Fruit fly (Drosophila melanogaster) whole organism, wandering third instar larva: ENCODE data around the gene Cht5.

Source experiments
- Abd-B ChIP-seq: fragments of >200 bp; optimal IDR thresholded peaks from 2 replicates; lab custom pipeline; 2017; ENCODE audit warnings: missing biosample characterization, missing genetic modification characterization
- CG32264 ChIP-seq: fragments of 200-800 bp; sonication (Bioruptor generic); optimal IDR thresholded peaks from 2 replicates; lab custom pipeline; 2016; ENCODE audit warnings: missing biosample characterization, missing genetic modification characterization
- CG9705 ChIP-seq: fragments of 200-800 bp; sonication (Bioruptor generic); optimal IDR thresholded peaks from 2 replicates; lab custom pipeline; 2018; ENCODE audit warnings: missing biosample characterization, mild to moderate bottlenecking, missing genetic modification characterization
- CrebA ChIP-seq: fragments of 200-800 bp; sonication (Bioruptor generic); optimal IDR thresholded peaks from 2 replicates; lab custom pipeline; 2016; ENCODE audit warnings: missing biosample characterization, mild to moderate bottlenecking, missing genetic modification characterization, borderline replicate concordance
- Dfd ChIP-seq: fragments of >200 bp; optimal IDR thresholded peaks from 2 replicates; lab custom pipeline; 2017; ENCODE audit warnings: missing biosample characterization, missing genetic modification characterization
- Dif ChIP-seq: fragments of 200-275, 200-300 bp; sonication (Bioruptor generic); optimal IDR thresholded peaks from 2 replicates; lab custom pipeline; 2018; ENCODE audit warnings: missing biosample characterization, missing genetic modification characterization; ENCODE audit not compliant: partially characterized antibody
- GATAd ChIP-seq: sonication (Bioruptor generic); optimal IDR thresholded peaks from 2 replicates; lab custom pipeline; 2016; ENCODE audit warnings: missing biosample characterization, missing genetic modification characterization
- HLH106 ChIP-seq: fragments of 200-800 bp; optimal IDR thresholded peaks from 3 replicates; lab custom pipeline; 2019; ENCODE audit warnings: missing biosample characterization, mild to moderate bottlenecking, missing genetic modification characterization, moderate library complexity
- Hnf4 ChIP-seq: fragments of 200-800 bp; sonication (Bioruptor generic); optimal IDR thresholded peaks from 2 replicates; lab custom pipeline; 2016; ENCODE audit warnings: missing biosample characterization, mild to moderate bottlenecking, missing genetic modification characterization
- Hr78 ChIP-seq: fragments of >200 bp; optimal IDR thresholded peaks from 2 replicates; lab custom pipeline; 2017; ENCODE audit warnings: missing biosample characterization, missing genetic modification characterization
- Hr83 ChIP-seq: fragments of 200-300 bp; sonication (Bioruptor generic); optimal IDR thresholded peaks from 2 replicates; lab custom pipeline; 2016; ENCODE audit warnings: missing biosample characterization, mild to moderate bottlenecking, missing genetic modification characterization, moderate library complexity; ENCODE audit not compliant: poor library complexity, severe bottlenecking
- Jra ChIP-seq: sonication (Bioruptor generic); optimal IDR thresholded peaks from 2 replicates; lab custom pipeline; 2016; ENCODE audit warnings: missing biosample characterization, missing genetic modification characterization
- Mio ChIP-seq: sonication (Bioruptor generic); optimal IDR thresholded peaks from 2 replicates; lab custom pipeline; 2016; ENCODE audit warnings: missing biosample characterization, missing genetic modification characterization
- Myc ChIP-seq: fragments of >200 bp; optimal IDR thresholded peaks from 2 replicates; lab custom pipeline; 2017
- N ChIP-seq: fragments of >200 bp; optimal IDR thresholded peaks from 2 replicates; lab custom pipeline; 2018; ENCODE audit warnings: missing biosample characterization, missing external identifiers, missing genetic modification characterization
- OdsH ChIP-seq: fragments of 200-800 bp; sonication (Bioruptor generic); optimal IDR thresholded peaks from 2 replicates; lab custom pipeline; 2016; ENCODE audit warnings: missing biosample characterization, mild to moderate bottlenecking, missing genetic modification characterization
- Rel ChIP-seq, 2 experiments: fragments of 200-800 bp; sonication (Bioruptor generic) in 1 of 2; optimal IDR thresholded peaks; 2 replicates in 1 of 2; 3 replicates in 1 of 2; lab custom pipeline; 2016 to 2019; ENCODE audit warnings: mild to moderate bottlenecking in 2 of 2, missing biosample characterization in 2 of 2, missing genetic modification characterization in 2 of 2, moderate library complexity in 1 of 2
- Sp1 ChIP-seq: fragments of 200-800 bp; sonication (Bioruptor generic); optimal IDR thresholded peaks from 3 replicates; lab custom pipeline; 2019; ENCODE audit warnings: missing biosample characterization, mild to moderate bottlenecking, missing genetic modification characterization, moderate library complexity
- Vsx2 ChIP-seq: fragments of 200-300, 225-300 bp; sonication (Bioruptor generic); optimal IDR thresholded peaks from 2 replicates; lab custom pipeline; 2018; ENCODE audit warnings: missing biosample characterization, missing genetic modification characterization; ENCODE audit not compliant: partially characterized antibody
- br ChIP-seq: fragments of 200-800 bp; sonication (Bioruptor generic); optimal IDR thresholded peaks from 2 replicates; lab custom pipeline; 2016; ENCODE audit warnings: missing biosample characterization, missing genetic modification characterization
- brk ChIP-seq: fragments of 200-800 bp; sonication (Bioruptor generic); optimal IDR thresholded peaks from 2 replicates; lab custom pipeline; 2016; ENCODE audit warnings: missing biosample characterization, mild to moderate bottlenecking, missing genetic modification characterization
- dl ChIP-seq, 2 experiments: fragments of 175-275, 200-275 bp in 1 of 2; fragments of 200-275 bp in 1 of 2; sonication (Bioruptor generic); optimal IDR thresholded peaks; lab custom pipeline; 2018; ENCODE audit warnings: mild to moderate bottlenecking in 2 of 2, missing biosample characterization in 2 of 2, missing genetic modification characterization in 2 of 2, moderate library complexity in 2 of 2; ENCODE audit not compliant: partially characterized antibody in 2 of 2, insufficient read depth in 1 of 2
- dmrt93B ChIP-seq: fragments of 200-800 bp; sonication (Bioruptor generic); optimal IDR thresholded peaks from 2 replicates; lab custom pipeline; 2018; ENCODE audit warnings: missing biosample characterization, mild to moderate bottlenecking, missing genetic modification characterization
- dsf ChIP-seq: sonication (Bioruptor generic); optimal IDR thresholded peaks from 2 replicates; lab custom pipeline; 2016; ENCODE audit warnings: missing biosample characterization, missing genetic modification characterization, borderline replicate concordance
- ey ChIP-seq: fragments of 200-800 bp; sonication (Bioruptor generic); optimal IDR thresholded peaks from 2 replicates; lab custom pipeline; 2016; ENCODE audit warnings: missing biosample characterization, missing genetic modification characterization
- foxo ChIP-seq, 2 experiments: fragments of 200-800 bp; sonication (Bioruptor generic); optimal IDR thresholded peaks; 2 replicates in 1 of 2; 3 replicates in 1 of 2; lab custom pipeline; 2016 to 2017; ENCODE audit warnings: missing biosample characterization in 2 of 2, missing genetic modification characterization in 2 of 2
- fru ChIP-seq: fragments of 200-800 bp; sonication (Bioruptor generic); optimal IDR thresholded peaks from 3 replicates; lab custom pipeline; 2016; ENCODE audit warnings: missing biosample characterization, mild to moderate bottlenecking, missing genetic modification characterization
- h ChIP-seq: fragments of 200-800 bp; sonication (Bioruptor generic); optimal IDR thresholded peaks from 3 replicates; lab custom pipeline; 2016; ENCODE audit warnings: missing biosample characterization, mild to moderate bottlenecking, missing genetic modification characterization
- jim ChIP-seq: fragments of 175-275, 200-325 bp; sonication (Bioruptor generic); optimal IDR thresholded peaks from 2 replicates; lab custom pipeline; 2016; ENCODE audit warnings: missing biosample characterization, mild to moderate bottlenecking, missing genetic modification characterization
- lola ChIP-seq: fragments of >200 bp; optimal IDR thresholded peaks from 2 replicates; lab custom pipeline; 2017; ENCODE audit warnings: missing biosample characterization, missing genetic modification characterization
- pan ChIP-seq: fragments of >200 bp; optimal IDR thresholded peaks from 2 replicates; lab custom pipeline; 2017
- rgr ChIP-seq: fragments of 200-800 bp; sonication (Bioruptor generic); optimal IDR thresholded peaks from 3 replicates; lab custom pipeline; 2016; ENCODE audit warnings: missing biosample characterization, mild to moderate bottlenecking, missing genetic modification characterization
- sage ChIP-seq: fragments of 200-800 bp; sonication (Bioruptor generic); optimal IDR thresholded peaks from 2 replicates; lab custom pipeline; 2016; ENCODE audit warnings: missing biosample characterization, mild to moderate bottlenecking, missing genetic modification characterization
- sv ChIP-seq: fragments of 200-800 bp; sonication (Bioruptor generic); optimal IDR thresholded peaks from 3 replicates; lab custom pipeline; 2016; ENCODE audit warnings: missing biosample characterization, missing genetic modification characterization
- tai ChIP-seq: sonication (Bioruptor generic); optimal IDR thresholded peaks from 2 replicates; lab custom pipeline; 2016; ENCODE audit warnings: missing biosample characterization, missing genetic modification characterization
- usp ChIP-seq: fragments of >200 bp; optimal IDR thresholded peaks from 2 replicates; lab custom pipeline; 2017; ENCODE audit warnings: missing biosample characterization, missing genetic modification characterization
- woc ChIP-seq: sonication (Bioruptor generic); optimal IDR thresholded peaks from 2 replicates; lab custom pipeline; 2016; ENCODE audit warnings: missing biosample characterization, mild to moderate bottlenecking, missing genetic modification characterization

Gene Cht5

DNA sequence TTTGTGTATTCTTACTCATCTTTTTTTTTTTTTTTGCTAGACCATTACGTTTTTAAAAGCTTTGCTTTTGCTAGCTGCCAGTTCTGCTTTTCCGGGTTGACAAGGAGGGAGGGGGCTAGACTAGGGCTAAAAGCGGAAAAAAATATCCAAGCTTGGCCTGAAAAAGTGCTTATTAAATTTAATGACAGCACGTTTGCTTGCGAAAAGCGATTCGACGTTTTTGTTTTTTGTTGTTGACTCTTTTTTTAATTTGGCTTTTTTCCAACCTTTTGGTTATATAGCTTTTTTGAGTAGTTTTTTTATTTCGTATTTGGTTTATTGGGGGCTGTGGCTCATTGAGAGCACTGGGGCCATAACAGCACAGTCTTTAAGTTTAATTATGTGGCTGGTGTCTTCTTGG is 44.9 kb upstream of the Cht5 start:
- TF ChIP-seq Rel (GFP tag; optimal IDR thresholded peaks at IDR 0.05; lab: Kevin White, UChicago) (no peak), Rel (tag; optimal IDR thresholded peaks at IDR 0.05; lab: Kevin White, UChicago) (no peak), foxo (GFP tag; optimal IDR thresholded peaks at IDR 0.05; lab: Kevin White, UChicago) (no peak), Hr78 (GFP tag; lab: Kevin White, UChicago) (no peak), sv (GFP tag; lab: Kevin White, UChicago) (no peak), usp (GFP tag; lab: Kevin White, UChicago) (no peak), jim (GFP tag; lab: Kevin White, UChicago) (no peak), rgr (GFP tag; lab: Kevin White, UChicago) (no peak), pan (lab: Kevin White, UChicago) (no peak), N (GFP tag; lab: Kevin White, UChicago) (no peak), dsf (no peak), fru (GFP tag; lab: Kevin White, UChicago) (no peak), OdsH (no peak), tai (GFP tag; lab: Kevin White, UChicago) (no peak), CG32264 (GFP tag; lab: Kevin White, UChicago) (no peak), dl (GFP tag; optimal IDR thresholded peaks at IDR 0.05; lab: Kevin White, UChicago; ENCODE audit: insufficient read depth in 1 of 2, partially characterized antibody in 2 of 2) (no peak), Jra (GFP tag; lab: Kevin White, UChicago) (no peak), ey (GFP tag; lab: Kevin White, UChicago) (no peak), woc (GFP tag; lab: Kevin White, UChicago) (no peak), Dif (GFP tag; lab: Kevin White, UChicago) (no peak), Myc (lab: Kevin White, UChicago) (no peak)

DNA sequence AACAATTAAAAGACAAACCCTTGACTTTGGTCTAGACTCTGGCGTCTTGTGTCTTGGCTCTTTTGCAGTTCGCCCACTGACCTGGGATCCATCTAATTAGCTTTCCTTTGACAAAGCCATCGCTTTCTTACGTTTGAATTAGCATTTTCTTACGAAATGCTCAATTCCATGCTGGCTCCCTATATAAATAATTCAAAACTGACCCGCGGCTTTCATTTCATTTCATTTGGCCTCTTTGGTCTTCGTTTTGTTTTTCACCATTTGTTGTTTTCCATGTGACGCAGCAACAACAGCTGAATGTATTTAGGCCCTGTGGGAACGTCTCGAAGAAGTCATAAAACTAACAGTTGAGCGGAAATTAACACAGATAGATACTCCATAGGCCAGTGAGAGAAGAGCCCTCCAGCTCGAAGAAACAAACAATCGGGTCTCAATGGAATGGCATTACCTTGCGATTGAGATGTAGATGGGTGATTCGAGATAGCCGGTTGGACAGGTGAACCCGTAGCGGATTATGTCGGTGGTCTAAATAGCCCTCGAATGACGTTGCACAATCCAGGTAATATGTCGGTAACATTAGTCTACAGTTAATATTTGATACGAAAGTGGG is 43.2 kb upstream of the Cht5 start:
- TF ChIP-seq Mio (GFP tag; lab: Kevin White, UChicago) (no peak), h (GFP tag; lab: Kevin White, UChicago) (no peak), Hnf4 (no peak), usp (GFP tag; lab: Kevin White, UChicago) (no peak), Sp1 (GFP tag; lab: Kevin White, UChicago) (no peak), foxo (GFP tag; optimal IDR thresholded peaks at IDR 0.05; lab: Kevin White, UChicago) (no peak), HLH106 (no peak), dl (GFP tag; optimal IDR thresholded peaks at IDR 0.05; lab: Kevin White, UChicago; ENCODE audit: insufficient read depth in 1 of 2, partially characterized antibody in 2 of 2) (no peak), sv (GFP tag; lab: Kevin White, UChicago) (no peak), Vsx2 (GFP tag; lab: Kevin White, UChicago) (no peak), lola (GFP tag; lab: Kevin White, UChicago) (no peak), Dif (GFP tag; lab: Kevin White, UChicago) (no peak), GATAd (GFP tag; lab: Kevin White, UChicago) (no peak), brk (no peak)
- TF ChIP-seq, all 38 proteins: peak for 0

DNA sequence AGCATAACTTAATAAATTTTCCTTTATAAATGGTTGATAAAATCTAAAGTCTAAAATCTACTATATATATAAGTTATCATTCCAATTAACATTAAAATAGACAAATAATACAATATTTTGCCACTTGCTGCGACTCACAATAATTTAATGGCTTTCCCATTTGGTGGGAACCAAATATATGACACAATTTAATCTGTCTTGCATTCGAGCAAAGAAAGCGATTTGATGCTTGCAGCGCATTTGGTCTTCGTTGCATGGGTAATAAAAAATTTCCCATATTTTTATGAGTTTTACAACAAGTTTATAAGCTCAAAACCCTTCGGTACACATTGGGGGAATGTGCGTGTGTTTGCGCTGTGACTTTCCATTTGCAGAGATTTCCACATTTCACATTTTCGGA is 40.6 kb upstream of the Cht5 start:
- TF ChIP-seq Dif (GFP tag; lab: Kevin White, UChicago) (no peak), brk (no peak), GATAd (GFP tag; lab: Kevin White, UChicago) (no peak), br (GFP tag; lab: Kevin White, UChicago) (no peak)

DNA sequence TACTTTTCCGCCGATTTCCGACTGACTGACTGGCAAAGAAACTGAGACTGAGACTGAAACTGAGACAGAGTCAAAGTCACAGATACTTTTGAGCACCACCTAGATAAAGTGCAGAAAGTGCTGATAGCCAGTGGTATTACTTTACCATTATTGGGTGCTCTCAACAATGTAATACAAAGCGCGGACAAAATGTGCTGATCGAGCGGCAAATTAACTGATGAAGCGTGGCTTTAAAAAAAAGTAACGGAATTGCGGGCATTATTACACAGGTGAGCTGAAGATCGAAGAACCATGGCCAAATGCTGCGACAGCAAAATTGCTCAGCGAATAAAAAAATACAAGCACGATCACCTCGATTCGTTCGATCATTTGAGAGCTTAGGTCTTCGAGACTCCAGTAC is 38.5 kb upstream of the Cht5 start:
- TF ChIP-seq brk (no peak), ey (GFP tag; lab: Kevin White, UChicago) (no peak)

DNA sequence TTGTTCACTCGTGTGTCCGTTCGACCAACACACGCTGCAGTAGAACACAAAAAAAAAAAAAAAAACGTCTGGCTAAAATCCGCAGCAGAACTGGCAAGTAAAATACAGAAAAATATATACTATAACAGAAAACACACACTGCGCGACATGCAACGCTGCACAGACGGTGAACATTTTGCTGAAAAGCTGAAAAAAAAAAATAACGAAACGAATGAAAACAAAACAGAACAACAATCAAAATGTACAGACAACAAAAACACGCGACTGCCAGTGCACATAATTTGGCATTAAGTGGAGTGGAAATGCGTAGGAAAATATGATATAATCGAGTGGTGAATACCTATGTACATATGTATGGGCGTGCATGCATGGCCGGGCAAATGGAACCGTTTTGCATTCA is 37.3 kb upstream of the Cht5 start:
- no peak for TF ChIP-seq CrebA (GFP tag; lab: Kevin White, UChicago)
- no peak for TF ChIP-seq br (GFP tag; lab: Kevin White, UChicago)
- TF ChIP-seq ey (GFP tag; lab: Kevin White, UChicago) = no peak
- no peak for TF ChIP-seq rgr (GFP tag; lab: Kevin White, UChicago)
- no peak for TF ChIP-seq Dfd
- no peak for TF ChIP-seq dl (GFP tag; optimal IDR thresholded peaks at IDR 0.05; lab: Kevin White, UChicago; ENCODE audit: insufficient read depth in 1 of 2, partially characterized antibody in 2 of 2)
- no peak for TF ChIP-seq woc (GFP tag; lab: Kevin White, UChicago)
- TF ChIP-seq Mio (GFP tag; lab: Kevin White, UChicago) = no peak
- TF ChIP-seq sage (GFP tag; lab: Kevin White, UChicago) = no peak
- TF ChIP-seq usp (GFP tag; lab: Kevin White, UChicago) = no peak
- TF ChIP-seq Jra (GFP tag; lab: Kevin White, UChicago) = no peak
- no peak for TF ChIP-seq pan (lab: Kevin White, UChicago)
- no peak for TF ChIP-seq Dif (GFP tag; lab: Kevin White, UChicago)
- no peak for TF ChIP-seq dsf
- TF ChIP-seq dmrt93B (GFP tag; lab: Kevin White, UChicago) = no peak
- TF ChIP-seq sv (GFP tag; lab: Kevin White, UChicago) = no peak
- no peak for TF ChIP-seq Abd-B (GFP tag; lab: Kevin White, UChicago)
- TF ChIP-seq OdsH = no peak
- TF ChIP-seq Hr83 (GFP tag; lab: Kevin White, UChicago) = no peak
- no peak for TF ChIP-seq CG9705 (GFP tag; lab: Kevin White, UChicago)
- TF ChIP-seq, all 38 proteins: peak for 0
